Worm (Caenorhabditis elegans) whole organism, L3 larva: ENCODE data around the gene ift-81.
A peak's percentile ranks its signal among the peaks of the same experiment; 100 is the strongest.

Experiments used
- R02D3.7 ChIP-seq: fragments of 150-350 bp; optimal IDR thresholded peaks from 2 replicates; lab custom pipeline; 2014; ENCODE audit warnings: missing biosample characterization, missing genetic modification characterization
- ceh-16 ChIP-seq: sonication (generic microtip); optimal IDR thresholded peaks from 2 replicates; lab custom pipeline; 2017; ENCODE audit warnings: missing biosample characterization, missing genetic modification characterization
- fkh-10 ChIP-seq: sonication (generic microtip); optimal IDR thresholded peaks from 2 replicates; lab custom pipeline; 2017; ENCODE audit warnings: missing biosample characterization, missing genetic modification reagents, missing genetic modification characterization
- nhr-25 ChIP-seq: sonication (generic microtip); optimal IDR thresholded peaks from 2 replicates; lab custom pipeline; 2017; ENCODE audit warnings: missing biosample characterization, missing genetic modification characterization
- nhr-76 ChIP-seq: fragments of 150-350 bp; sonication (generic microtip); optimal IDR thresholded peaks from 5 replicates; lab custom pipeline; 2014; ENCODE audit warnings: missing biosample characterization, missing genetic modification characterization
- pha-4 ChIP-seq: fragments of 150-350 bp; optimal IDR thresholded peaks from 2 replicates; lab custom pipeline; 2014; ENCODE audit warnings: missing biosample characterization, missing genetic modification reagents, missing genetic modification characterization
- pqm-1 ChIP-seq: fragments of 150-350 bp; optimal IDR thresholded peaks from 2 replicates; lab custom pipeline; 2017; ENCODE audit warnings: missing biosample characterization, missing genetic modification characterization, inconsistent platforms
- zag-1 ChIP-seq: fragments of 150-350 bp; optimal IDR thresholded peaks from 2 replicates; lab custom pipeline; 2014; ENCODE audit warnings: missing biosample characterization, missing genetic modification characterization

- TF ChIP-seq ceh-16 (tag; lab: Kevin White, UChicago) (no peak), nhr-76 (tag; lab: Kevin White, UChicago) (no peak), fkh-10 (no peak), nhr-25 (tag; lab: Kevin White, UChicago) (no peak), pha-4 (no peak), R02D3.7 (tag; lab: Kevin White, UChicago) (no peak), pqm-1 (tag; lab: Kevin White, UChicago) (peak; percentile 27), zag-1 (no peak)
Measured at ce11 chrX:5269359-5269758, 29.0 kb upstream of the ift-81 start.
